Fruit fly (Drosophila melanogaster): ENCODE data around the gene Mrm2.

Gene Mrm2

DNA sequence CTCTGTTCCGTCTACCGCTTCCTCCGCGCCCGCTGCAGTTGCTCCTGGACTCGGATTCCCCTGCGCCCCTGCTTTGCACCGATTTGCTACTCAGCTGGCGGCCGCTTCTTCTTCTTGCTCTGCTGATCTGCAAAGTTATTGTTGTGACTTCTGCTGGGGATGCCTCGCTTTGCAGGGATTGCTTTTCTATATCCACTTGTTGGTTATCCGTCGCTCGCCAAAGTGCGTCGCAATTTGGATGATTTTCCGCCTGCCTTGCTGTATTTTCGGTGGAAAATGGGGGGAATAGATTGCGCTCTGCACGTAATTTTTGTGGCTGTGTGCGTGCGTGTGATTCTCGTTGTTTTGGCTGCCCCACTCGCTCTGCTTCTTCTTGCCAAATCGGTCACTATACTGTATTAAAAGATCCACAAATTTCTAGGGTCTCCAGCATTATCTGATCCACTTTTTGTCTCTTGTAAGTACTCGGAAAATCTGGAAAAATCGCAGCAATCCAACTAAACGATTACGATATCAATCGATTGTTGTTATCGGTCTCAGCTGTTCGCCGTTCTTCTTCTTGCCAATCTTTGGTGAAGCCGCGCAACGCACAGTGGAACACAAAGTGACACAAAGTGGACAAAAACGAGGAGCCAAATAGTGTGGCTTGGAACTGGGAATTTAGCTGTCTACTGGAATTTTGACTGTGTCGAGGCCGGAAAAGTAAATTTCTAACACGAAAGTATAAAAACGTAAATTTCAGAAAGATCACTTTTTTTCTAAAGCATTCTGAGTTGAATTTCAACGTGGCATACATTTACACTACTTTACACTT lies 41.7 kb downstream of the Mrm2 start, which contains the start of gene ClpX:
ClpX (minus strand) TSS at position 764 of the 814 bp plus-strand sequence.
- no peak for TF ChIP-seq Dfd (GFP tag; optimal IDR thresholded peaks at IDR 0.05)
- no peak for TF ChIP-seq CG32264 (GFP tag; optimal IDR thresholded peaks at IDR 0.05)
- TF ChIP-seq usp (GFP tag; optimal IDR thresholded peaks at IDR 0.05), result no peak
- TF ChIP-seq woc (GFP tag; optimal IDR thresholded peaks at IDR 0.05), result peak; percentile 77
- no peak for TF ChIP-seq Rel (GFP tag; optimal IDR thresholded peaks at IDR 0.05)
- peak; percentile 63 for TF ChIP-seq Rel (tag; optimal IDR thresholded peaks at IDR 0.05)
- TF ChIP-seq GATAd (GFP tag; optimal IDR thresholded peaks at IDR 0.05), result no peak
- TF ChIP-seq CG9705 (GFP tag; optimal IDR thresholded peaks at IDR 0.05), result no peak
- no peak for TF ChIP-seq CrebA (GFP tag; optimal IDR thresholded peaks at IDR 0.05; ENCODE audit: borderline replicate concordance)
- TF ChIP-seq Myc (optimal IDR thresholded peaks at IDR 0.05), result peak; percentile 77

DNA sequence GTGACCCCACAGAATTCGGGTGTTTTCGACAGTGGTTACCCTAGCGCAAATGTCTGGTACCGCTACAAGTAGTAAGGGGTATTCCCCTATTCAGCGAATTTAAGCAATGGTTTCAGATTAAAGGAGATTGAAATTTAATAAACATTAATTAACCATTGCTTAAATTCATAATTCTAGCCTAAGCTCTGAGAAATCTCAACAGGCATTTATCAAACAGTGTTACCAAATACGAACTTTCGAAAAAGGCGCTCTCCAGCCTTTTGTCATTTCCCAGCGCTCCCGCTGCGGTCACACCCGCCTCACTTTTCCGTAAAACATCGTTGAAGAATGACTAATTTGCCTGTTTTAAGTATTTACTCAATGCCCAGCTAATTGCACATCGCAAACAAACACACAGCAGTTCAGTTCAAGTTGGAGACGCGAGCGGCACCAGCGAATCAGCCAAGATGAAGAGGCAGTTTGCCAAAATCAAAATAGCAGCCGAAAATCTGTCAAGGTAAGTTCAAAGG lies 43.5 kb downstream of the Mrm2 start, which contains the start of the genes Surf6 and RhoGAP92B:
Surf6 (minus strand) TSS at position 4 of the 509 bp plus-strand sequence.
RhoGAP92B (plus strand) TSS at position 300 of the 509 bp plus-strand sequence.
- TF ChIP-seq usp (GFP tag; optimal IDR thresholded peaks at IDR 0.05), result no peak
- no peak for TF ChIP-seq Vsx2 (GFP tag; optimal IDR thresholded peaks at IDR 0.05; ENCODE audit: partially characterized antibody)
- TF ChIP-seq Jra (GFP tag; optimal IDR thresholded peaks at IDR 0.05), result peak; percentile 73
- no peak for TF ChIP-seq tai (GFP tag; optimal IDR thresholded peaks at IDR 0.05)
- peak; percentile 40 for TF ChIP-seq woc (GFP tag; optimal IDR thresholded peaks at IDR 0.05)
- no peak for TF ChIP-seq sage (GFP tag; optimal IDR thresholded peaks at IDR 0.05)
- TF ChIP-seq dmrt93B (GFP tag; optimal IDR thresholded peaks at IDR 0.05), result no peak
- peak; percentile 65 for TF ChIP-seq Sp1 (GFP tag; optimal IDR thresholded peaks at IDR 0.05)
- TF ChIP-seq N (GFP tag; optimal IDR thresholded peaks at IDR 0.05), result no peak
- TF ChIP-seq ey (GFP tag; optimal IDR thresholded peaks at IDR 0.05), result peak; percentile 59
- TF ChIP-seq Hnf4 (GFP tag; optimal IDR thresholded peaks at IDR 0.05), result peak; percentile 39
- TF ChIP-seq lola (GFP tag; optimal IDR thresholded peaks at IDR 0.05), result no peak
- TF ChIP-seq CG9705 (GFP tag; optimal IDR thresholded peaks at IDR 0.05), result peak; percentile 48
- TF ChIP-seq brk (GFP tag; optimal IDR thresholded peaks at IDR 0.05), result no peak
- no peak for TF ChIP-seq Mio (GFP tag; optimal IDR thresholded peaks at IDR 0.05)
- TF ChIP-seq dl (GFP tag; optimal IDR thresholded peaks at IDR 0.05; ENCODE audit: insufficient read depth in 1 of 2, partially characterized antibody in 2 of 2), result no peak
- TF ChIP-seq Myc (optimal IDR thresholded peaks at IDR 0.05), result peak; percentile 49
- TF ChIP-seq pan (optimal IDR thresholded peaks at IDR 0.05), result no peak
- no peak for TF ChIP-seq CrebA (GFP tag; optimal IDR thresholded peaks at IDR 0.05; ENCODE audit: borderline replicate concordance)
- TF ChIP-seq Hr83 (GFP tag; optimal IDR thresholded peaks at IDR 0.05; ENCODE audit: poor library complexity, severe bottlenecking), result peak; percentile 74
- TF ChIP-seq br (GFP tag; optimal IDR thresholded peaks at IDR 0.05), result peak; percentile 72
- TF ChIP-seq CG32264 (GFP tag; optimal IDR thresholded peaks at IDR 0.05), result no peak
- no peak for TF ChIP-seq Rel (GFP tag; optimal IDR thresholded peaks at IDR 0.05)
- peak; percentile 93 for TF ChIP-seq Rel (tag; optimal IDR thresholded peaks at IDR 0.05)
- TF ChIP-seq dsf (GFP tag; optimal IDR thresholded peaks at IDR 0.05; ENCODE audit: borderline replicate concordance), result peak; percentile 8
- TF ChIP-seq psq (GFP tag; optimal IDR thresholded peaks at IDR 0.05), result peak; percentile 35
- TF ChIP-seq rgr (GFP tag; optimal IDR thresholded peaks at IDR 0.05), result peak; percentile 56
- no peak for TF ChIP-seq Dfd (GFP tag; optimal IDR thresholded peaks at IDR 0.05)
- no peak for TF ChIP-seq Abd-B (GFP tag; optimal IDR thresholded peaks at IDR 0.05)
- TF ChIP-seq jim (GFP tag; optimal IDR thresholded peaks at IDR 0.05), result no peak
- TF ChIP-seq Dif (GFP tag; optimal IDR thresholded peaks at IDR 0.05; ENCODE audit: partially characterized antibody), result no peak
- peak; percentile 81 for TF ChIP-seq h (GFP tag; optimal IDR thresholded peaks at IDR 0.05)
- TF ChIP-seq foxo (GFP tag; optimal IDR thresholded peaks at IDR 0.05), result peak in 1 of 2 experiments; percentile 68
- TF ChIP-seq GATAd (GFP tag; optimal IDR thresholded peaks at IDR 0.05), result no peak
- TF ChIP-seq Hr78 (GFP tag; optimal IDR thresholded peaks at IDR 0.05), result no peak
- peak; percentile 56 for TF ChIP-seq sv (GFP tag; optimal IDR thresholded peaks at IDR 0.05)
- TF ChIP-seq fru (GFP tag; optimal IDR thresholded peaks at IDR 0.05), result peak; percentile 62
- peak; percentile 49 for TF ChIP-seq HLH106 (tag; optimal IDR thresholded peaks at IDR 0.05)
- TF ChIP-seq OdsH (GFP tag; optimal IDR thresholded peaks at IDR 0.05), result peak; percentile 37
